Worm (Caenorhabditis elegans) whole organism, late embryonic: Measurements from ENCODE around the gene col-173.

Experiments used
- C08G9.2 ChIP-seq: sonication (generic microtip); optimal IDR thresholded peaks from 2 replicates; lab custom pipeline; 2016; ENCODE audit warnings: mild to moderate bottlenecking, missing genetic modification characterization, moderate library complexity, missing compliant biosample characterization
- ama-1 ChIP-seq: fragments of 150-350 bp; optimal IDR thresholded peaks from 2 replicates; lab custom pipeline; 2014
- ceh-24 ChIP-seq: sonication (generic microtip); optimal IDR thresholded peaks from 2 replicates; lab custom pipeline; 2016; ENCODE audit warnings: mild to moderate bottlenecking, missing genetic modification characterization, missing compliant biosample characterization
- ceh-9 ChIP-seq: sonication (generic microtip); optimal IDR thresholded peaks from 2 replicates; lab custom pipeline; 2016; ENCODE audit warnings: mild to moderate bottlenecking, missing genetic modification characterization, inconsistent platforms, missing compliant biosample characterization
- elt-2 ChIP-seq: sonication (generic microtip); optimal IDR thresholded peaks from 2 replicates; lab custom pipeline; 2016; ENCODE audit warnings: missing genetic modification reagents, missing genetic modification characterization, missing compliant biosample characterization
- lim-6 ChIP-seq: sonication (generic microtip); optimal IDR thresholded peaks from 2 replicates; lab custom pipeline; 2016; ENCODE audit warnings: missing genetic modification characterization, missing compliant biosample characterization
- nfya-1 ChIP-seq: sonication (generic microtip); optimal IDR thresholded peaks from 2 replicates; lab custom pipeline; 2017; ENCODE audit warnings: missing genetic modification characterization, mild to moderate bottlenecking, missing compliant biosample characterization, antibody characterized with exemption, moderate library complexity
- pqm-1 ChIP-seq: sonication (generic microtip); optimal IDR thresholded peaks from 2 replicates; lab custom pipeline; 2016; ENCODE audit warnings: missing genetic modification characterization, missing compliant biosample characterization

ce11 chrX:6885227-6885853 lies 8.0 kb upstream of the col-173 start, which contains the start of gene F41C6.7:
- TF ChIP-seq ceh-24 (tag; lab: Kevin White, UChicago) (no peak), ceh-9 (tag; lab: Kevin White, UChicago) (no peak), pqm-1 (tag; lab: Kevin White, UChicago) (no peak), nfya-1 (tag; lab: Kevin White, UChicago) (no peak), lim-6 (tag; lab: Kevin White, UChicago) (no peak), elt-2 (tag; lab: Kevin White, UChicago) (peak; percentile 25), ama-1 (lab: Kevin White, UChicago) (no peak), C08G9.2 (tag; lab: Kevin White, UChicago) (no peak)
